Worm (Caenorhabditis elegans) whole organism, L3 larva: ENCODE results near the gene ugt-13.

Experiments used
- ceh-82 ChIP-seq: fragments of 150-350 bp; optimal IDR thresholded peaks from 2 replicates; lab custom pipeline; 2014; ENCODE audit warnings: missing biosample characterization, missing genetic modification characterization
- elt-3 ChIP-seq, 3 experiments: fragments of 150-350 bp in 1 of 3; sonication (generic microtip) in 2 of 3; optimal IDR thresholded peaks; 2 replicates in 2 of 3; 4 replicates in 1 of 3; lab custom pipeline; 2014 to 2017; ENCODE audit warnings: missing biosample characterization in 3 of 3, missing genetic modification characterization in 3 of 3
- eor-1 ChIP-seq, 2 experiments: fragments of 150-350 bp; optimal IDR thresholded peaks; 2 replicates each; lab custom pipeline; 2014 to 2018; ENCODE audit warnings: missing biosample characterization in 2 of 2, missing genetic modification characterization in 2 of 2
- hmg-11 ChIP-seq: sonication (generic microtip); optimal IDR thresholded peaks from 2 replicates; lab custom pipeline; 2016; ENCODE audit warnings: missing genetic modification characterization, missing compliant biosample characterization
- nfya-1 ChIP-seq: sonication (generic microtip); optimal IDR thresholded peaks from 2 replicates; lab custom pipeline; 2017; ENCODE audit warnings: missing genetic modification characterization, mild to moderate bottlenecking, missing compliant biosample characterization, antibody characterized with exemption, moderate library complexity; ENCODE audit not compliant: insufficient read depth
- nhr-12 ChIP-seq: fragments of 150-350 bp; optimal IDR thresholded peaks from 2 replicates; lab custom pipeline; 2014; ENCODE audit warnings: missing biosample characterization, missing genetic modification characterization
- nhr-25 ChIP-seq: sonication (generic microtip); optimal IDR thresholded peaks from 2 replicates; lab custom pipeline; 2017; ENCODE audit warnings: missing biosample characterization, missing genetic modification characterization
- zag-1 ChIP-seq: fragments of 150-350 bp; optimal IDR thresholded peaks from 2 replicates; lab custom pipeline; 2014; ENCODE audit warnings: missing biosample characterization, missing genetic modification characterization

- peak; percentile 58 for TF ChIP-seq nhr-25 (tag; lab: Kevin White, UChicago)
- peak in 1 of 3 experiments; percentile 43 for TF ChIP-seq elt-3 (tag; optimal IDR thresholded peaks at IDR 0.05; lab: Kevin White, UChicago)
- no peak for TF ChIP-seq zag-1
- no peak for TF ChIP-seq hmg-11 (tag; lab: Kevin White, UChicago)
- no peak for TF ChIP-seq nfya-1 (tag; lab: Kevin White, UChicago)
- no peak for TF ChIP-seq ceh-82 (tag; lab: Kevin White, UChicago)
- TF ChIP-seq nhr-12, result no peak
- TF ChIP-seq eor-1 (tag; optimal IDR thresholded peaks at IDR 0.05; lab: Kevin White, UChicago), result no peak
Measured at ce11 chrV:4908591-4908990, at the start of gene ugt-13.
